Fruit fly (Drosophila melanogaster) whole organism, embryonic: ENCODE measurements around the gene dlg1.

Experiments used
- ATbp ChIP-seq: fragments of 200-800 bp; sonication (Bioruptor generic); optimal IDR thresholded peaks from 2 replicates; lab custom pipeline; 2017; ENCODE audit warnings: missing biosample characterization, mild to moderate bottlenecking, missing genetic modification characterization, missing genetic modification reagents
- B-H2 ChIP-seq: fragments of 200-800 bp; sonication (Bioruptor generic); optimal IDR thresholded peaks from 2 replicates; lab custom pipeline; 2018; ENCODE audit warnings: missing biosample characterization, mild to moderate bottlenecking, missing genetic modification characterization
- CG10366 ChIP-seq: fragments of 200-800 bp; sonication (Bioruptor generic); IDR thresholded peaks from 2 replicates; pipeline ENCODE4 v1.3.6; 2022; ENCODE audit warnings: missing biosample characterization, missing genetic modification characterization
- CG12299 ChIP-seq: fragments of 200-800 bp; sonication (Bioruptor generic); optimal IDR thresholded peaks from 2 replicates; lab custom pipeline; 2018; ENCODE audit warnings: missing biosample characterization, mild to moderate bottlenecking, missing genetic modification characterization
- CG12391 ChIP-seq: fragments of 200-800 bp; sonication (Bioruptor generic); optimal IDR thresholded peaks from 3 replicates; lab custom pipeline; 2018; ENCODE audit warnings: missing biosample characterization, mild to moderate bottlenecking, missing genetic modification characterization, moderate library complexity
- CG13624 ChIP-seq: fragments of 200-800 bp; sonication (Bioruptor generic); optimal IDR thresholded peaks from 2 replicates; lab custom pipeline; 2016; ENCODE audit warnings: missing biosample characterization, missing genetic modification characterization
- CG14050 ChIP-seq: fragments of 200-800 bp; sonication (Bioruptor generic); IDR thresholded peaks from 3 replicates; pipeline ENCODE4 v1.3.6; 2022; ENCODE audit warnings: missing biosample characterization, missing genetic modification characterization
- CG17186 ChIP-seq: fragments of 200-800 bp; sonication (Bioruptor generic); optimal IDR thresholded peaks from 3 replicates; lab custom pipeline; 2017; ENCODE audit warnings: missing biosample characterization, missing genetic modification reagents, missing genetic modification characterization
- CG18262 ChIP-seq: fragments of 200-800 bp; optimal IDR thresholded peaks from 3 replicates; lab custom pipeline; 2019; ENCODE audit warnings: missing biosample characterization, mild to moderate bottlenecking, missing genetic modification characterization, moderate library complexity
- CG2712 ChIP-seq: fragments of 200-800 bp; optimal IDR thresholded peaks from 3 replicates; lab custom pipeline; 2019; ENCODE audit warnings: missing biosample characterization, mild to moderate bottlenecking, missing genetic modification characterization, moderate library complexity
- CG31441 ChIP-seq: fragments of 200-800 bp; sonication (Bioruptor generic); IDR thresholded peaks from 2 replicates; pipeline ENCODE4 v1.3.6; 2022; ENCODE audit warnings: missing biosample characterization, missing genetic modification characterization
- CG32772 ChIP-seq: fragments of 200-800 bp; sonication (Bioruptor generic); IDR thresholded peaks from 2 replicates; pipeline ENCODE4 v1.3.6; 2022; ENCODE audit warnings: missing biosample characterization, missing genetic modification characterization
- CG34422 ChIP-seq: fragments of 200-800 bp; sonication (Bioruptor generic); IDR thresholded peaks from 3 replicates; pipeline ENCODE4 v1.3.6; 2022; ENCODE audit warnings: missing biosample characterization, missing genetic modification characterization
- CG4360 ChIP-seq: fragments of 200-800 bp; sonication (Bioruptor generic); IDR thresholded peaks from 2 replicates; pipeline ENCODE4 v1.3.6; 2022; ENCODE audit warnings: missing biosample characterization, missing genetic modification characterization
- CG4730 ChIP-seq: fragments of 200-800 bp; sonication (Bioruptor generic); IDR thresholded peaks from 2 replicates; pipeline ENCODE4 v1.3.6; 2022; ENCODE audit warnings: missing biosample characterization, missing genetic modification characterization
- CG8290 ChIP-seq, 3 experiments: fragments of 200-800 bp; sonication (Bioruptor generic); optimal IDR thresholded peaks; 2 replicates each; lab custom pipeline; 2016 to 2019; ENCODE audit warnings: missing biosample characterization in 3 of 3, missing genetic modification characterization in 3 of 3, mild to moderate bottlenecking in 2 of 3, moderate library complexity in 1 of 3
- CG9215 ChIP-seq: fragments of 200-800 bp; sonication (Bioruptor generic); IDR thresholded peaks from 2 replicates; pipeline ENCODE4 v1.3.6; 2022; ENCODE audit warnings: missing biosample characterization, missing genetic modification characterization
- CG9817 ChIP-seq: fragments of 200-800 bp; sonication (Bioruptor generic); optimal IDR thresholded peaks from 2 replicates; lab custom pipeline; 2018; ENCODE audit warnings: missing biosample characterization, mild to moderate bottlenecking, missing genetic modification characterization, moderate library complexity
- Chrac-16 ChIP-seq: fragments of 200-800 bp; sonication (Bioruptor generic); optimal IDR thresholded peaks from 3 replicates; lab custom pipeline; 2016; ENCODE audit warnings: missing biosample characterization, missing genetic modification characterization
- Dek ChIP-seq: fragments of 200-800 bp; sonication (Bioruptor generic); optimal IDR thresholded peaks from 3 replicates; lab custom pipeline; 2019; ENCODE audit warnings: missing biosample characterization, mild to moderate bottlenecking, missing genetic modification characterization, moderate library complexity
- Ets65A ChIP-seq: fragments of 200-800 bp; sonication (Bioruptor generic); peaks from one replicate; lab custom pipeline; 2016; ENCODE audit warnings: missing biosample characterization, missing genetic modification characterization
- Fer1 ChIP-seq: fragments of 200-800 bp; sonication (Bioruptor generic); optimal IDR thresholded peaks from 2 replicates; lab custom pipeline; 2017; ENCODE audit warnings: missing biosample characterization, mild to moderate bottlenecking, missing genetic modification characterization
- H2.0 ChIP-seq: fragments of 200-800 bp; sonication (Bioruptor generic); IDR thresholded peaks from 2 replicates; pipeline ENCODE4 v1.3.6; 2022; ENCODE audit warnings: missing biosample characterization, missing genetic modification characterization
- HmgZ ChIP-seq: fragments of 200-800 bp; sonication (Bioruptor generic); optimal IDR thresholded peaks from 2 replicates; lab custom pipeline; 2018; ENCODE audit warnings: missing biosample characterization, mild to moderate bottlenecking, missing genetic modification characterization
- Hmr ChIP-seq: fragments of 200-800 bp; sonication (Bioruptor generic); optimal IDR thresholded peaks from 3 replicates; lab custom pipeline; 2017; ENCODE audit warnings: mild to moderate bottlenecking, missing biosample characterization, missing genetic modification reagents, missing genetic modification characterization
- Max ChIP-seq: fragments of 200-800 bp; sonication (Bioruptor generic); optimal IDR thresholded peaks from 2 replicates; lab custom pipeline; 2016; ENCODE audit warnings: missing biosample characterization, mild to moderate bottlenecking, missing genetic modification characterization
- Nf-YA ChIP-seq: fragments of 200-800 bp; sonication (Bioruptor generic); IDR thresholded peaks from 2 replicates; pipeline ENCODE4 v1.3.6; 2022; ENCODE audit warnings: missing biosample characterization, missing genetic modification characterization
- Nf-YC ChIP-seq: fragments of 200-800 bp; optimal IDR thresholded peaks from 3 replicates; lab custom pipeline; 2019; ENCODE audit warnings: missing biosample characterization, mild to moderate bottlenecking, missing genetic modification characterization, moderate library complexity
- Pdp1 ChIP-seq, 2 experiments: fragments of 200-800 bp; sonication (Bioruptor generic); optimal IDR thresholded peaks; 3 replicates each; lab custom pipeline; 2016; ENCODE audit warnings: missing biosample characterization in 2 of 2, missing genetic modification characterization in 2 of 2, mild to moderate bottlenecking in 1 of 2, moderate library complexity in 1 of 2
- Rx ChIP-seq: fragments of 200-800 bp; sonication (Bioruptor generic); IDR thresholded peaks from 2 replicates; pipeline ENCODE4 v1.3.6; 2022; ENCODE audit warnings: missing biosample characterization, missing genetic modification characterization
- Sox102F ChIP-seq: fragments of 200-800 bp; sonication (Bioruptor generic); optimal IDR thresholded peaks from 2 replicates; lab custom pipeline; 2018; ENCODE audit warnings: missing biosample characterization, mild to moderate bottlenecking, missing genetic modification characterization, moderate library complexity
- Spps ChIP-seq: fragments of 200-800 bp; sonication (Bioruptor generic); optimal IDR thresholded peaks from 2 replicates; lab custom pipeline; 2018; ENCODE audit warnings: missing biosample characterization, mild to moderate bottlenecking, missing genetic modification characterization
- caup ChIP-seq: fragments of 200-800 bp; sonication (Bioruptor generic); optimal IDR thresholded peaks from 3 replicates; lab custom pipeline; 2017; ENCODE audit warnings: missing biosample characterization, mild to moderate bottlenecking, missing genetic modification characterization, moderate library complexity; ENCODE audit not compliant: severe bottlenecking
- chm ChIP-seq: fragments of 200-800 bp; sonication (Bioruptor generic); IDR thresholded peaks from 2 replicates; pipeline ENCODE4 v1.3.6; 2022; ENCODE audit warnings: missing biosample characterization, missing genetic modification characterization
- dimm ChIP-seq: fragments of 200-800 bp; sonication (Bioruptor generic); IDR thresholded peaks from 2 replicates; pipeline ENCODE4 v1.3.6; 2022; ENCODE audit warnings: missing biosample characterization, missing genetic modification characterization
- dmrt99B ChIP-seq: fragments of 200-800 bp; sonication (Bioruptor generic); optimal IDR thresholded peaks from 2 replicates; lab custom pipeline; 2018; ENCODE audit warnings: missing biosample characterization, mild to moderate bottlenecking, missing genetic modification characterization, moderate library complexity
- fd64A ChIP-seq: fragments of 200-800 bp; sonication (Bioruptor generic); optimal IDR thresholded peaks from 3 replicates; lab custom pipeline; 2018; ENCODE audit warnings: missing biosample characterization, mild to moderate bottlenecking, missing genetic modification characterization
- fu2 ChIP-seq: fragments of 200-800 bp; sonication (Bioruptor generic); optimal IDR thresholded peaks from 2 replicates; lab custom pipeline; 2016; ENCODE audit warnings: missing biosample characterization, missing genetic modification characterization
- grau ChIP-seq: fragments of 200-800 bp; optimal IDR thresholded peaks from 3 replicates; lab custom pipeline; 2019; ENCODE audit warnings: missing biosample characterization, mild to moderate bottlenecking, missing genetic modification characterization, moderate library complexity
- hth ChIP-seq: fragments of >200 bp; optimal IDR thresholded peaks from 2 replicates; lab custom pipeline; 2017; ENCODE audit warnings: inconsistent platforms
- nerfin-2 ChIP-seq: fragments of 200-800 bp; sonication (Bioruptor generic); IDR thresholded peaks from 2 replicates; pipeline ENCODE4 v1.3.6; 2022; ENCODE audit warnings: missing biosample characterization, missing genetic modification characterization; ENCODE audit not compliant: partially characterized antibody
- prd ChIP-seq, 3 experiments: fragments of >200 bp in 2 of 3; fragments of 200-800 bp in 1 of 3; sonication (Bioruptor generic) in 1 of 3; optimal IDR thresholded peaks in 2 of 3; IDR thresholded peaks in 1 of 3; 2 replicates in 2 of 3; 3 replicates in 1 of 3; pipeline versions ENCODE4 v1.3.6 to Lab custom; 2017 to 2022; ENCODE audit warnings: missing biosample characterization in 1 of 3, missing genetic modification characterization in 1 of 3
- psq ChIP-seq: fragments of 200-800 bp; sonication (Bioruptor generic); optimal IDR thresholded peaks from 2 replicates; lab custom pipeline; 2017; ENCODE audit warnings: missing biosample characterization, missing genetic modification characterization
- pum ChIP-seq: fragments of 200-800 bp; sonication (Bioruptor generic); optimal IDR thresholded peaks from 2 replicates; lab custom pipeline; 2016; ENCODE audit warnings: missing biosample characterization, missing genetic modification characterization
- row ChIP-seq: fragments of 200-800 bp; sonication (Bioruptor generic); IDR thresholded peaks from 3 replicates; pipeline ENCODE4 v1.3.6; 2022; ENCODE audit warnings: missing biosample characterization, missing genetic modification characterization
- seq ChIP-seq: fragments of 200-800 bp; sonication (Bioruptor generic); IDR thresholded peaks from 2 replicates; pipeline ENCODE4 v1.3.6; 2022; ENCODE audit warnings: missing biosample characterization, missing genetic modification characterization
- sisA ChIP-seq: fragments of 200-800 bp; sonication (Bioruptor generic); IDR thresholded peaks from 2 replicates; pipeline ENCODE4 v1.3.6; 2022; ENCODE audit warnings: missing biosample characterization, missing genetic modification characterization
- sug ChIP-seq: fragments of 200-800 bp; optimal IDR thresholded peaks from 2 replicates; lab custom pipeline; 2019; ENCODE audit warnings: missing biosample characterization, mild to moderate bottlenecking, missing genetic modification characterization, moderate library complexity
- ttk ChIP-seq: fragments of 200-800 bp; sonication (Bioruptor generic); IDR thresholded peaks from 2 replicates; pipeline ENCODE4 v2.1.2; 2022; ENCODE audit warnings: missing biosample characterization, missing genetic modification characterization
- usp ChIP-seq: fragments of >200 bp; optimal IDR thresholded peaks from 2 replicates; lab custom pipeline; 2017; ENCODE audit warnings: missing biosample characterization, missing genetic modification characterization

dlg1 gene

dm6 chrX:11379139-11379538 is 9.7 kb downstream of the dlg1 start (continued):
- peak; percentile 61 for TF ChIP-seq Hmr (GFP tag; lab: Kevin White, UChicago)
- TF ChIP-seq CG13624 (GFP tag; lab: Kevin White, UChicago) = peak; percentile 46
- TF ChIP-seq psq (GFP tag; lab: Kevin White, UChicago) = no peak
- TF ChIP-seq sug (tag; lab: Kevin White, UChicago) = peak; percentile 40
- peak; percentile 79 for TF ChIP-seq row (GFP tag; lab: Robert Waterston, UW)
- TF ChIP-seq Ets65A (GFP tag; lab: Kevin White, UChicago) = peak; percentile 47
- TF ChIP-seq CG9817 (tag; lab: Kevin White, UChicago) = peak; percentile 52
- TF ChIP-seq CG10366 (GFP tag; lab: Robert Waterston, UW) = peak; percentile 16; the same call in 1 of the 2 replicates
- no peak for TF ChIP-seq CG4360 (GFP tag; lab: Robert Waterston, UW)
- no peak for TF ChIP-seq usp (GFP tag; lab: Kevin White, UChicago)
- TF ChIP-seq dmrt99B (tag; lab: Kevin White, UChicago) = peak; percentile 68
- TF ChIP-seq Nf-YC = peak; percentile 52
- TF ChIP-seq CG2712 = peak; percentile 50
- TF ChIP-seq CG14050 (GFP tag; lab: Robert Waterston, UW) = 0 out of 3 replicates have a peak, but pooled peaks have one; percentile 19
- peak; percentile 12 for TF ChIP-seq Chrac-16 (GFP tag; lab: Kevin White, UChicago)
- peak; percentile 40 for TF ChIP-seq CG12391 (tag; lab: Kevin White, UChicago)
- TF ChIP-seq sisA (GFP tag; lab: Robert Waterston, UW) = peak; percentile 32; the same call in 1 of the 2 replicates
- TF ChIP-seq CG31441 = peak; percentile 27; the same call in 1 of the 2 replicates
- TF ChIP-seq Spps (tag; lab: Kevin White, UChicago) = no peak
- no peak for TF ChIP-seq nerfin-2 (GFP tag; lab: Robert Waterston, UW)
- no peak for TF ChIP-seq hth (lab: Kevin White, UChicago)
- no peak for TF ChIP-seq fu2
- no peak for TF ChIP-seq fd64A (GFP tag; lab: Kevin White, UChicago)
- no peak for TF ChIP-seq Nf-YA (GFP tag; lab: Robert Waterston, UW)
- TF ChIP-seq seq (GFP tag; lab: Robert Waterston, UW) = peak; percentile 68
- no peak for TF ChIP-seq Rx (GFP tag; lab: Robert Waterston, UW)
- TF ChIP-seq Pdp1 (GFP tag; optimal IDR thresholded peaks at IDR 0.05; lab: Kevin White, UChicago) = peak in 1 of 2 experiments; percentile 41
- peak; percentile 15; the same call in 1 of the 2 replicates for TF ChIP-seq dimm (GFP tag; lab: Robert Waterston, UW)
- TF ChIP-seq CG12299 (tag; lab: Kevin White, UChicago) = no peak
- TF ChIP-seq grau = peak; percentile 46
- TF ChIP-seq ttk (GFP tag; lab: Robert Waterston, UW) = peak; percentile 52; the same call in 1 of the 2 replicates
- peak; percentile 62 for TF ChIP-seq B-H2 (GFP tag; lab: Kevin White, UChicago)
- peak; percentile 0 for TF ChIP-seq pum (GFP tag; lab: Kevin White, UChicago)
- no peak for TF ChIP-seq CG17186 (GFP tag; lab: Kevin White, UChicago)
- no peak for TF ChIP-seq CG8290 (GFP tag; optimal IDR thresholded peaks at IDR 0.05; lab: Kevin White, UChicago)
- TF ChIP-seq CG8290 (tag; optimal IDR thresholded peaks at IDR 0.05; lab: Kevin White, UChicago) = peak in 1 of 2 experiments; percentile 76
- TF ChIP-seq CG9215 (GFP tag; lab: Robert Waterston, UW) = peak; percentile 15; the same call in 1 of the 2 replicates
- TF ChIP-seq CG34422 (GFP tag; lab: Robert Waterston, UW) = 0 out of 3 replicates have a peak, but pooled peaks have one; percentile 42
- peak; percentile 54 for TF ChIP-seq H2.0
- TF ChIP-seq CG4730 = no peak
- no peak for TF ChIP-seq prd (optimal IDR thresholded peaks at IDR 0.05; lab: Kevin White, UChicago)
- peak; percentile 55 for TF ChIP-seq prd (GFP tag; IDR thresholded peaks at IDR 0.05; lab: Robert Waterston, UW)
- TF ChIP-seq CG18262 (tag; lab: Kevin White, UChicago) = peak; percentile 42
- peak; percentile 7 for TF ChIP-seq Dek (tag; lab: Kevin White, UChicago)
- TF ChIP-seq chm (GFP tag; lab: Robert Waterston, UW) = peak; percentile 33; the same call in 1 of the 2 replicates
- peak; percentile 35 for TF ChIP-seq HmgZ (tag; lab: Kevin White, UChicago)
- TF ChIP-seq ATbp (GFP tag; lab: Kevin White, UChicago) = peak; percentile 23
- TF ChIP-seq CG32772 (GFP tag; lab: Robert Waterston, UW) = peak; percentile 39; the same call in 1 of the 2 replicates
- TF ChIP-seq Max = no peak
- TF ChIP-seq Fer1 = peak; percentile 65
- TF ChIP-seq caup (GFP tag; lab: Kevin White, UChicago) = peak; percentile 11
- peak; percentile 44 for TF ChIP-seq Sox102F (GFP tag; lab: Kevin White, UChicago)
